Fruit fly (Drosophila melanogaster): ENCODE measurements around the gene CG44837.

CG44837 gene

dm6 chr3L:11938716-11939115, at the start of gene CG44837:
Gene CG44837, minus strand, starts transcription at chr3L:11938872.
- TF ChIP-seq Dif (GFP tag; optimal IDR thresholded peaks at IDR 0.05; ENCODE audit: partially characterized antibody) (no peak), jim (GFP tag; optimal IDR thresholded peaks at IDR 0.05) (no peak), Dfd (GFP tag; optimal IDR thresholded peaks at IDR 0.05) (no peak), Vsx2 (GFP tag; optimal IDR thresholded peaks at IDR 0.05; ENCODE audit: partially characterized antibody) (no peak), CG32264 (GFP tag; optimal IDR thresholded peaks at IDR 0.05) (no peak), Sp1 (GFP tag; optimal IDR thresholded peaks at IDR 0.05) (no peak), ey (GFP tag; optimal IDR thresholded peaks at IDR 0.05) (no peak), GATAd (GFP tag; optimal IDR thresholded peaks at IDR 0.05) (no peak), Jra (GFP tag; optimal IDR thresholded peaks at IDR 0.05) (no peak), dsf (GFP tag; optimal IDR thresholded peaks at IDR 0.05; ENCODE audit: borderline replicate concordance) (no peak), psq (GFP tag; optimal IDR thresholded peaks at IDR 0.05) (no peak)

DNA sequence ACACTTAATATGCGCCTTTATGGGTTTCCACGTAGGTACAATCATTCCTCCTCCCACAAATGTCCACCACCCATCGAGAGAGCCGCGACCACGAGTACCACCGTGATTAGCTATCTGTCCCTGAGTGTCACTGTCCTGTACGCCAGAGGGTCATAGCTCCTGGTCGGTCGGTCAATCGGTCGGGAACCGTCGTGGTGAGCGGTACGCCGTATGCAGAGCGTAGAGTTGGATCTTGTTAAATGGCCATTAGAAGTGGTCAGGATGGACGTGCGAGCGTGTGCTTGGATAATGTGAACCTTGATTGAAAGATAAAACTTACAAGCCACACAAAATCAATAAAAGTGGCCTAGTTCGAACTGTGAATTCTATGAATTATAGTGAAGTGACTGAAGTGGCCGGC, 45.9 kb upstream of the CG44837 start, which contains the start of gene CG6938:
TSS of gene CG6938 (plus strand) at position 301 of the 400 bp plus-strand sequence.
- TF ChIP-seq Hr78 (GFP tag; optimal IDR thresholded peaks at IDR 0.05) (no peak), tai (GFP tag; optimal IDR thresholded peaks at IDR 0.05) (no peak), sage (GFP tag; optimal IDR thresholded peaks at IDR 0.05) (no peak), dsf (GFP tag; optimal IDR thresholded peaks at IDR 0.05; ENCODE audit: borderline replicate concordance) (no peak), Hr83 (GFP tag; optimal IDR thresholded peaks at IDR 0.05; ENCODE audit: poor library complexity, severe bottlenecking) (no peak), sv (GFP tag; optimal IDR thresholded peaks at IDR 0.05) (no peak)

DNA sequence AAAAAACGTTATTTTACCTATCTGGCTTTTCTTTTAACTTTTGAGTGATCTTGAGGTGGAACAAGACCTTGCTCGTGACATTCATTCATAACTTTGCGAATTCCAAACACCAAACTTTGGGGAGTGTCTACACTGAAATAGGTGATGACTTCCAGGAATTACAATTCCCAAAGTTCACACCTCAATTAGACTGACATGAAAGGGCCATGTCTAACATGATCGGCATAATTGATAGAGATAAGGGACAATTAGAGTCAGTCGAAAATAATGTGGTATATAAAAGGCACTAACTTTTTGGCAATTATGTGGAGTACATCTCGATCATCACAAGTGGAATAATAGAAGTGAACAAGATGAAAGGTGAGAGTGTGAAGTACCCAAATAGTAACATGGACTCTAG, 37.1 kb upstream of the CG44837 start, which contains the start of gene CG43896:
TSS of gene CG43896 (plus strand) at position 301 of the 400 bp plus-strand sequence.
- TF ChIP-seq Dfd (GFP tag; optimal IDR thresholded peaks at IDR 0.05) = no peak

DNA sequence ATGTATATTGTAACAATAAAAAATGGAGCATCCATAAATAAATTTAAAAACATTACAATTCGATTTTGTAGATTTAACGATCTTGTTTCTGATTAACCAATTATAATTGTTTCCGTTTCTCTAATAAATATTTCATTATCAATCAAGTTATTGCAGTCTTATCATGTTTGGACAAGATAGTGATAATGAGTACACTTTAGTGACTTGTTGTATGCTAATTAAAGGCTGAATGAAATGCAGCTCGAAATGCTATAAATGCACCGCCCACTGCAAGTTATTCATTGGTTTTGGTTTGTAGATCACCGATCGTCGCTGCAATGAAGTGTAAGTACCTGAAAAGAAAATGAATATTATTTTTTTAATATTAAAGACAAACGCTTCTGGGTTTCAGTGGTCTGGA, 35.9 kb upstream of the CG44837 start, which contains the start of gene CG14125:
TSS of gene CG14125 (plus strand) at position 301 of the 400 bp plus-strand sequence.
- TF ChIP-seq rgr (GFP tag; optimal IDR thresholded peaks at IDR 0.05) (no peak), sv (GFP tag; optimal IDR thresholded peaks at IDR 0.05) (no peak), GATAd (GFP tag; optimal IDR thresholded peaks at IDR 0.05) (no peak), fru (GFP tag; optimal IDR thresholded peaks at IDR 0.05) (no peak), lola (GFP tag; optimal IDR thresholded peaks at IDR 0.05) (no peak), Abd-B (GFP tag; optimal IDR thresholded peaks at IDR 0.05) (no peak), Hnf4 (GFP tag; optimal IDR thresholded peaks at IDR 0.05) (no peak), h (GFP tag; optimal IDR thresholded peaks at IDR 0.05) (no peak), OdsH (GFP tag; optimal IDR thresholded peaks at IDR 0.05) (no peak), foxo (GFP tag; optimal IDR thresholded peaks at IDR 0.05) (no peak)

dm6 chr3L:11973690-11974089, 35.0 kb upstream of the CG44837 start, which contains the start of gene CG42397:
Gene CG42397, minus strand, starts transcription at chr3L:11973790.
- TF ChIP-seq Abd-B (GFP tag; optimal IDR thresholded peaks at IDR 0.05) (no peak), br (GFP tag; optimal IDR thresholded peaks at IDR 0.05) (no peak), jim (GFP tag; optimal IDR thresholded peaks at IDR 0.05) (no peak), Dif (GFP tag; optimal IDR thresholded peaks at IDR 0.05; ENCODE audit: partially characterized antibody) (no peak), dsf (GFP tag; optimal IDR thresholded peaks at IDR 0.05; ENCODE audit: borderline replicate concordance) (no peak), dl (GFP tag; optimal IDR thresholded peaks at IDR 0.05; ENCODE audit: insufficient read depth in 1 of 2, partially characterized antibody in 2 of 2) (no peak)

- TF ChIP-seq dmrt93B (GFP tag; optimal IDR thresholded peaks at IDR 0.05) = no peak
- TF ChIP-seq GATAd (GFP tag; optimal IDR thresholded peaks at IDR 0.05) = no peak
- TF ChIP-seq fru (GFP tag; optimal IDR thresholded peaks at IDR 0.05) = no peak
- no peak for TF ChIP-seq dsf (GFP tag; optimal IDR thresholded peaks at IDR 0.05; ENCODE audit: borderline replicate concordance)
- TF ChIP-seq brk (GFP tag; optimal IDR thresholded peaks at IDR 0.05) = no peak
- TF ChIP-seq OdsH (GFP tag; optimal IDR thresholded peaks at IDR 0.05) = no peak
- no peak for TF ChIP-seq Jra (GFP tag; optimal IDR thresholded peaks at IDR 0.05)
- no peak for TF ChIP-seq usp (GFP tag; optimal IDR thresholded peaks at IDR 0.05)
Observed at dm6 chr3L:11972879-11973278, 34.2 kb upstream of the CG44837 start, which contains the start of gene Muc68E. Gene Muc68E, minus strand, starts transcription at chr3L:11972979.
